In the genomic region with DNA sequence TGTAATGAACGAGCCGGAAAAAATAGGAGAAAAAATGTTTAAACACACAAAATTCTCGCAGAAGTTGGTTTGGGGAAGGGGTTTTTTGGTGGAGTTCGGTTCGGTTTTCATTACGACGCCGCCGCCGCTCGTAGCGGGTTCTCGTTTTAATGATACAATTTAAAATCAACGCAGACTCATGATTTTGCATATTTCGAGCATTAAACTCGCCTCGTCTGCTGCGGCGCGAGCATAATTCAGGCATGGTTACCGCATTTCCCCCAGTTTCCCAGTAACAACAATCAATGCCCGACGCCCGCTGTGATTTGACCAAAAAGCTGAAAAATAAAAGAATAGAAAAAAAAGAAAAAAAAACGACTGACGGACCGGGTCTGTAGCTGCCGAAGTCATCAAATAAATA, we compare ENCODE assay signal across 2 fruit fly cellular contexts.
TF ChIP-seq lines count a peak whose summit lies in the region.

No protein-coding gene starts in this region.

- no peak for TF ChIP-seq CTCF in whole organism, embryonic (GFP tag; optimal IDR thresholded peaks at IDR 0.05; lab: Kevin White, UChicago)

TF ChIP-seq in whole organism, adult, 20 proteins besides CTCF, POLR2A, EP300 and RAD21:
- TF ChIP-seq ovo (GFP tag; optimal IDR thresholded peaks at IDR 0.05; lab: Kevin White, UChicago) (no peak), tj (GFP tag; optimal IDR thresholded peaks at IDR 0.05; lab: Kevin White, UChicago) (peak; percentile 13)

TF ChIP-seq in whole organism, embryonic, 481 proteins besides CTCF, POLR2A, EP300 and RAD21:
- no peak for TF ChIP-seq Hey (tag; optimal IDR thresholded peaks at IDR 0.05; lab: Kevin White, UChicago)
- no peak for TF ChIP-seq gcm2 (GFP tag; optimal IDR thresholded peaks at IDR 0.05; lab: Kevin White, UChicago)
- TF ChIP-seq CG2712 (tag; optimal IDR thresholded peaks at IDR 0.05; lab: Kevin White, UChicago), result no peak
- TF ChIP-seq CG10979 (tag; optimal IDR thresholded peaks at IDR 0.05; lab: Kevin White, UChicago), result no peak
- TF ChIP-seq chm (GFP tag; IDR thresholded peaks at IDR 0.05; lab: Robert Waterston, UW), result no peak
- no peak for TF ChIP-seq CG1832 (GFP tag; optimal IDR thresholded peaks at IDR 0.05; lab: Kevin White, UChicago)
- no peak for TF ChIP-seq da (GFP tag; optimal IDR thresholded peaks at IDR 0.05; lab: Kevin White, UChicago)
- no peak for TF ChIP-seq CrebB (tag; optimal IDR thresholded peaks at IDR 0.05; lab: Kevin White, UChicago)
- TF ChIP-seq crol (GFP tag; IDR thresholded peaks at IDR 0.05; lab: Robert Waterston, UW), result no peak
- no peak for TF ChIP-seq CG32767 (GFP tag; IDR thresholded peaks at IDR 0.05; lab: Robert Waterston, UW)
- TF ChIP-seq tap (tag; optimal IDR thresholded peaks at IDR 0.05; lab: Kevin White, UChicago), result no peak
- peak; percentile 39 for TF ChIP-seq CG12769 (tag; optimal IDR thresholded peaks at IDR 0.05; lab: Kevin White, UChicago)
- TF ChIP-seq otp (GFP tag; IDR thresholded peaks at IDR 0.05; lab: Robert Waterston, UW), result no peak
- no peak for TF ChIP-seq CG10543 (GFP tag; optimal IDR thresholded peaks at IDR 0.05; lab: Kevin White, UChicago)
- no peak for TF ChIP-seq z (GFP tag; IDR thresholded peaks at IDR 0.05; lab: Robert Waterston, UW)
- TF ChIP-seq CG16863 (GFP tag; optimal IDR thresholded peaks at IDR 0.05; lab: Kevin White, UChicago), result no peak
- TF ChIP-seq hbn (GFP tag; IDR thresholded peaks at IDR 0.05; lab: Robert Waterston, UW; ENCODE audit: partially characterized antibody), result no peak
- TF ChIP-seq ewg (GFP tag; optimal IDR thresholded peaks at IDR 0.05; lab: Kevin White, UChicago), result no peak
- no peak for TF ChIP-seq CG6654 (GFP tag; optimal IDR thresholded peaks at IDR 0.05; lab: Kevin White, UChicago)
- no peak for TF ChIP-seq scrt (GFP tag; optimal IDR thresholded peaks at IDR 0.05; lab: Kevin White, UChicago)
- no peak for TF ChIP-seq C15 (GFP tag; IDR thresholded peaks at IDR 0.05; lab: Robert Waterston, UW)
- TF ChIP-seq abd-A (tag; optimal IDR thresholded peaks at IDR 0.05; lab: Kevin White, UChicago), result peak; percentile 89
- peak; percentile 65; the same call in 1 of the 4 replicates for TF ChIP-seq chinmo (GFP tag; IDR thresholded peaks at IDR 0.05; lab: Robert Waterston, UW; ENCODE audit: partially characterized antibody)
- TF ChIP-seq CG8478 (optimal IDR thresholded peaks at IDR 0.05; lab: Kevin White, UChicago), result no peak
- no peak for TF ChIP-seq unpg (GFP tag; optimal IDR thresholded peaks at IDR 0.05; lab: Kevin White, UChicago)
- peak; percentile 57 for TF ChIP-seq vvl (GFP tag; IDR thresholded peaks at IDR 0.05; lab: Robert Waterston, UW)
- peak; percentile 5 for TF ChIP-seq sd (tag; optimal IDR thresholded peaks at IDR 0.05; lab: Kevin White, UChicago)
- TF ChIP-seq ash1 (GFP tag; optimal IDR thresholded peaks at IDR 0.05; lab: Kevin White, UChicago), result no peak
- TF ChIP-seq Pdp1 (GFP tag; optimal IDR thresholded peaks at IDR 0.05; lab: Kevin White, UChicago), result peak in 1 of 2 experiments; percentile 0
- peak; percentile 12 for TF ChIP-seq Deaf1 (tag; optimal IDR thresholded peaks at IDR 0.05; lab: Kevin White, UChicago)
- TF ChIP-seq stwl (tag; optimal IDR thresholded peaks at IDR 0.05; lab: Kevin White, UChicago), result no peak
- TF ChIP-seq lilli (GFP tag; optimal IDR thresholded peaks at IDR 0.05; lab: Kevin White, UChicago), result no peak
- TF ChIP-seq Awh (GFP tag; IDR thresholded peaks at IDR 0.05; lab: Robert Waterston, UW), result no peak
- TF ChIP-seq CG18619 (GFP tag; optimal IDR thresholded peaks at IDR 0.05; lab: Kevin White, UChicago), result no peak
- no peak for TF ChIP-seq dan (GFP tag; IDR thresholded peaks at IDR 0.05; lab: Robert Waterston, UW)
- TF ChIP-seq sqz (GFP tag; optimal IDR thresholded peaks at IDR 0.05; lab: Kevin White, UChicago), result peak; percentile 60
TF ChIP-seq in whole organism, embryonic: peak in this region for 8.
